Worm (Caenorhabditis elegans) whole organism, young adult: Measurements from ENCODE around the gene srj-1.

Experiments
- B0261.1 ChIP-seq: sonication (generic microtip); optimal IDR thresholded peaks from 2 replicates; lab custom pipeline; 2016; ENCODE audit warnings: mild to moderate bottlenecking, missing genetic modification characterization, moderate library complexity, missing compliant biosample characterization
- F37B4.10 ChIP-seq: fragments of 200-800 bp; sonication (Bioruptor generic); IDR thresholded peaks from 2 replicates; pipeline ENCODE4 v1.3.6; 2022; ENCODE audit warnings: missing genetic modification characterization, missing compliant biosample characterization
- F52B5.7 ChIP-seq: sonication (generic microtip); optimal IDR thresholded peaks from 2 replicates; lab custom pipeline; 2016; ENCODE audit warnings: mild to moderate bottlenecking, missing genetic modification characterization, missing compliant biosample characterization
- F57A8.1 ChIP-seq: fragments of 200-800 bp; sonication (Bioruptor generic); optimal IDR thresholded peaks from 2 replicates; lab custom pipeline; 2018; ENCODE audit warnings: mild to moderate bottlenecking, missing genetic modification characterization, moderate library complexity, missing compliant biosample characterization
- K11D2.4 ChIP-seq: fragments of 200-800 bp; sonication (Bioruptor generic); IDR thresholded peaks from 2 replicates; pipeline ENCODE4 v1.3.6; 2022; ENCODE audit warnings: missing genetic modification reagents, missing genetic modification characterization, missing compliant biosample characterization
- K12H6.12 ChIP-seq: fragments of 200-800 bp; sonication (Bioruptor generic); optimal IDR thresholded peaks from 2 replicates; lab custom pipeline; 2018; ENCODE audit warnings: mild to moderate bottlenecking, missing genetic modification characterization, missing compliant biosample characterization
- Y53G8AR.9 ChIP-seq: fragments of 200-800 bp; sonication (Bioruptor generic); conservative IDR thresholded peaks from 2 replicates; pipeline ENCODE4 v1.3.6; 2022; ENCODE audit warnings: missing genetic modification reagents, missing genetic modification characterization, missing compliant biosample characterization
- akir-1 ChIP-seq: fragments of 200-800 bp; sonication (Bioruptor generic); optimal IDR thresholded peaks from 2 replicates; lab custom pipeline; 2018; ENCODE audit warnings: mild to moderate bottlenecking, missing genetic modification characterization, moderate library complexity, missing compliant biosample characterization
- ama-1 ChIP-seq, 3 experiments: fragments of 150-350 bp in 1 of 3; sonication (generic microtip) in 2 of 3; optimal IDR thresholded peaks; 2 replicates each; lab custom pipeline; 2014 to 2018; ENCODE audit warnings: missing biosample characterization in 2 of 3, missing genetic modification characterization in 2 of 3, missing genetic modification reagents in 2 of 3
- aptf-3 ChIP-seq: fragments of 200-800 bp; sonication (Bioruptor generic); IDR thresholded peaks from 2 replicates; pipeline ENCODE4 v1.3.6; 2022; ENCODE audit warnings: missing genetic modification characterization, missing compliant biosample characterization
- attf-5 ChIP-seq: fragments of 200-800 bp; sonication (Bioruptor generic); optimal IDR thresholded peaks from 2 replicates; lab custom pipeline; 2018; ENCODE audit warnings: mild to moderate bottlenecking, missing genetic modification characterization, missing compliant biosample characterization
- attf-6 ChIP-seq: fragments of 200-800 bp; sonication (Bioruptor generic); IDR thresholded peaks from 2 replicates; pipeline ENCODE4 v1.3.6; 2022; ENCODE audit warnings: missing genetic modification reagents, missing genetic modification characterization, missing compliant biosample characterization
- ceh-40 ChIP-seq: fragments of 200-800 bp; sonication (Bioruptor generic); IDR thresholded peaks from 2 replicates; pipeline ENCODE4 v1.3.6; 2022; ENCODE audit warnings: missing genetic modification characterization, missing compliant biosample characterization
- die-1 ChIP-seq: sonication (generic microtip); optimal IDR thresholded peaks from 2 replicates; lab custom pipeline; 2016; ENCODE audit warnings: missing genotype, mild to moderate bottlenecking, missing genetic modification characterization, missing compliant biosample characterization
- dox-1 ChIP-seq: fragments of 200-800 bp; sonication (Bioruptor generic); IDR thresholded peaks from 2 replicates; pipeline ENCODE4 v1.3.6; 2022; ENCODE audit warnings: missing genetic modification reagents, missing genetic modification characterization, missing compliant biosample characterization
- egl-18 ChIP-seq: fragments of 200-800 bp; sonication (Bioruptor generic); IDR thresholded peaks from 2 replicates; pipeline ENCODE4 v1.3.6; 2022; ENCODE audit warnings: missing genetic modification reagents, missing genetic modification characterization, missing compliant biosample characterization
- egrh-3 ChIP-seq: fragments of 200-800 bp; sonication (Bioruptor generic); IDR thresholded peaks from 2 replicates; pipeline ENCODE4 v1.3.6; 2022; ENCODE audit warnings: missing genetic modification reagents, missing genetic modification characterization, missing compliant biosample characterization
- ekl-4 ChIP-seq: fragments of 200-800 bp; sonication (Bioruptor generic); IDR thresholded peaks from 2 replicates; pipeline ENCODE4 v1.3.6; 2022; ENCODE audit warnings: missing genetic modification reagents, missing genetic modification characterization, missing compliant biosample characterization
- gei-17 ChIP-seq: fragments of 200-800 bp; sonication (Bioruptor generic); optimal IDR thresholded peaks from 2 replicates; lab custom pipeline; 2018; ENCODE audit warnings: mild to moderate bottlenecking, missing genetic modification characterization, missing compliant biosample characterization
- hmg-1.2 ChIP-seq: fragments of 200-800 bp; sonication (Bioruptor generic); IDR thresholded peaks from 2 replicates; pipeline ENCODE4 v1.3.6; 2022; ENCODE audit warnings: missing genetic modification reagents, missing genetic modification characterization, missing compliant biosample characterization
- hmg-20 ChIP-seq: fragments of 200-800 bp; sonication (Bioruptor generic); IDR thresholded peaks from 2 replicates; pipeline ENCODE4 v1.3.6; 2022; ENCODE audit warnings: missing genetic modification reagents, missing genetic modification characterization, missing compliant biosample characterization
- let-607 ChIP-seq, 2 experiments: fragments of 200-800 bp in 1 of 2; sonication (Bioruptor generic) in 1 of 2; sonication (generic microtip) in 1 of 2; optimal IDR thresholded peaks; 2 replicates each; lab custom pipeline; 2016 to 2018; ENCODE audit warnings: mild to moderate bottlenecking in 2 of 2, missing compliant biosample characterization in 2 of 2, missing genetic modification characterization in 2 of 2, moderate library complexity in 2 of 2, missing genotype in 1 of 2
- lin-26 ChIP-seq: fragments of 200-800 bp; sonication (Bioruptor generic); IDR thresholded peaks from 2 replicates; pipeline ENCODE4 v1.3.6; 2022; ENCODE audit warnings: missing genetic modification reagents, missing genetic modification characterization, missing compliant biosample characterization
- lir-1 ChIP-seq: fragments of 200-800 bp; sonication (Bioruptor generic); conservative IDR thresholded peaks from 2 replicates; pipeline ENCODE4 v1.3.6; 2022; ENCODE audit warnings: missing genetic modification reagents, missing genetic modification characterization, missing compliant biosample characterization
- madf-10 ChIP-seq: sonication (generic microtip); optimal IDR thresholded peaks from 2 replicates; lab custom pipeline; 2016; ENCODE audit warnings: mild to moderate bottlenecking, missing genetic modification characterization, missing compliant biosample characterization
- mxl-1 ChIP-seq: sonication (generic microtip); optimal IDR thresholded peaks from 2 replicates; lab custom pipeline; 2016; ENCODE audit warnings: missing genetic modification characterization, missing compliant biosample characterization
- nhr-120 ChIP-seq: fragments of 200-800 bp; sonication (Bioruptor generic); IDR thresholded peaks from 2 replicates; pipeline ENCODE4 v1.3.6; 2022; ENCODE audit warnings: missing genetic modification characterization, missing compliant biosample characterization
- sdz-38 ChIP-seq: sonication (generic microtip); optimal IDR thresholded peaks from 2 replicates; lab custom pipeline; 2016; ENCODE audit warnings: missing genotype, missing genetic modification characterization, missing compliant biosample characterization
- somi-1 ChIP-seq: fragments of 200-800 bp; sonication (Bioruptor generic); optimal IDR thresholded peaks from 2 replicates; lab custom pipeline; 2018; ENCODE audit warnings: mild to moderate bottlenecking, missing genetic modification characterization, missing compliant biosample characterization
- zfh-2 ChIP-seq: fragments of 200-800 bp; sonication (Bioruptor generic); conservative IDR thresholded peaks from 2 replicates; pipeline ENCODE4 v1.3.6; 2022; ENCODE audit warnings: missing genetic modification reagents, missing genetic modification characterization, missing compliant biosample characterization
- zim-3 ChIP-seq: sonication (generic microtip); optimal IDR thresholded peaks from 2 replicates; lab custom pipeline; 2017; ENCODE audit warnings: mild to moderate bottlenecking, missing genetic modification characterization, moderate library complexity, missing compliant biosample characterization
- ztf-22 ChIP-seq: fragments of 200-800 bp; sonication (Bioruptor generic); optimal IDR thresholded peaks from 2 replicates; lab custom pipeline; 2018; ENCODE audit warnings: mild to moderate bottlenecking, missing genetic modification characterization, moderate library complexity, missing compliant biosample characterization
- ztf-25 ChIP-seq: fragments of 200-800 bp; sonication (Bioruptor generic); IDR thresholded peaks from 2 replicates; pipeline ENCODE4 v1.3.6; 2022; ENCODE audit warnings: missing genetic modification reagents, missing genetic modification characterization, missing compliant biosample characterization

srj-1 gene

DNA sequence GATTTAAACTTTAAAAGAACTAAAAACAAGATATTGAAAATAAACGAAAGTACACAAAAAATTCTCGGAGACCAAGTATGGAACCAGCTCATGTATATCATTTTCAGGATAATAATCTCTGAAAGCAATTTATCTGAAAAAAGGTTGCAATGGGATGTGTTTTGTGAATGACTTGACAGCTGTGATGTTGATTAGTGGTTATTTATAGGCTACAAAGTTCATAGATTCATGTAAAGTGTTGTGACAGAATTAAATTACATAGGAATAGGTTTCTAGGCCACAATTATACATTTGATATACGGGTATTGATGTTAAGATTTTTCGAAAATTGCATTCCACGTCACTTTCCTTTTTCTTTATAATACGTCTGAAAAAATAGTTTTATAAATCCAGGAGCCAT lies at the start of gene srj-1:
srj-1 (minus strand) TSS at position 101 of the 400 bp plus-strand sequence.
- TF ChIP-seq F37B4.10 (GFP tag; lab: Robert Waterston, UW) (no peak), ceh-40 (GFP tag; lab: Robert Waterston, UW) (no peak), akir-1 (no peak), nhr-120 (GFP tag; lab: Robert Waterston, UW) (no peak), madf-10 (tag; lab: Kevin White, UChicago) (no peak)

DNA sequence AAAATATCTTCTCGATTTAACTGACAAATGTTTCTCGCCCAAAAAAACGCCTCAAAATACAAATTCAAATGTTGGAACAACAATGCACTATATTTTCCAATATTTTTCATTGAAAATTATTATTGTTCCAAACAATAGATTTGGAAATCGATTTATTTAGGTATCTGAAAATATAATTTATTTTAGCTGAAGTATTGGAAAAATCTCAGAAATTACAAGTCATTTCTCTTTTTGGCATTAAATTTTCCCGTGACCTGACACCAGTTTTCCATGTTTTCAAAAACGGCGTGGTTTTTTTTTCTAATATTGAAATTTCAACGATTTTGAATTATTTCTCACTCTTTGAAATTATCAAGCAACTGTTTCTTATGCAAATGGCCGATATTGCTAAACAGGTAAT lies 47.9 kb upstream of the srj-1 start, which contains the start of gene spe-17:
spe-17 (plus strand) TSS at position 301 of the 400 bp plus-strand sequence.
- TF ChIP-seq B0261.1 (tag; lab: Kevin White, UChicago) (no peak), F52B5.7 (no peak), ama-1 (optimal IDR thresholded peaks at IDR 0.05; lab: Kevin White, UChicago) (no peak), ama-1 (GFP tag; optimal IDR thresholded peaks at IDR 0.05; lab: Kevin White, UChicago) (no peak), ztf-22 (GFP tag; lab: Kevin White, UChicago) (no peak), K11D2.4 (no peak), egl-18 (GFP tag; lab: Robert Waterston, UW) (no peak), ekl-4 (no peak), aptf-3 (GFP tag; lab: Robert Waterston, UW) (no peak), attf-6 (GFP tag; lab: Robert Waterston, UW) (no peak), lin-26 (GFP tag; lab: Robert Waterston, UW) (no peak), K12H6.12 (tag; lab: Kevin White, UChicago) (no peak)

DNA sequence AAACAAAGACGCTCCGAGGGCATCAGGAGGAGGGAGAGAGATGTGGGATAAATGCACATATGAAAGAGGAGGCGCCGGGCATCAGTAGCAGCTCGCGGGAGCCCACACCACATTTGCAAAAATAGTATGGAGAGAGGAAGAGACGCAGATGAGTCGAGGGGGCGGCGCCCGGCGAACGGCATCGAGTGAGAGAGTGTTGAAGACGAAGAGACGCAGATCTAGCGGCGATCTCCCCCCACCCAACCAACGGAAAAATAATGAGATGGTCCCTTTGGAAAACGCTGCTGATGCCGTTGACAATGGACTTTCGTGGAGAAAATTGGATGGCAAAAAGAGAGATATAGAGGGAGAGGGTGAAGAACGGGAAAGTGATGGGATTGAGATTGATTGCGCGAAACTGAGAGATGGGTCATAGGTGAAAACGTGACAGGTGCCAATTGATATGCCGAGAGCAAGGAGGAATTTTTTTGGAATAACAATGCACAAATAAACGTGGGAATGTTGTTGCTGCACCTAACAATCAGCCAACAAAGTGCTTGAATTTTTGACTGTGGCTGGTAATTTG lies 47.3 kb upstream of the srj-1 start:
- peak; percentile 4 for TF ChIP-seq K12H6.12 (tag; lab: Kevin White, UChicago)
- TF ChIP-seq zfh-2 (GFP tag; lab: Robert Waterston, UW), result peak; percentile 93
- no peak for TF ChIP-seq ztf-25 (GFP tag; lab: Robert Waterston, UW)
- peak; percentile 85 for TF ChIP-seq hmg-1.2
- no peak for TF ChIP-seq let-607 (tag; optimal IDR thresholded peaks at IDR 0.05; lab: Kevin White, UChicago)
- TF ChIP-seq F57A8.1, result no peak

DNA sequence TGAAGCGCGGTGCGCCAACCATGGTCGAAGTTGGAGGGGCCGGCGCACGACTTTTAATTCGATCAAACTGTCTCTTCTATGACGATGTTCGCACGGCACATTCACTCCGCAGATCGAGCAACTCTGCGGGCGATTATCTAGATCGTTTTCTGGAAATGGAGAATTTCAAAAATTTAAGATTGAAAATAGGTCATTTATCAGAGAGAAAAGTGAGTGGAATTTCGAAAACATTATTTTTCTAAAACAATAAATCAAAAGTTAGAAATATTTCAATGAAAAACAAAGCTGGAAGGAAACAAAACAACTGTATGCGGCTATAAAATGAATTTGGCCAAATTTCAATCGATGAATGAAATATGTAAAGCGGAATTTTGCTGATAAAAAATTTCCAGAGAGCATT lies 45.6 kb upstream of the srj-1 start, which contains the start of the genes ZK617.26 and unc-22:
ZK617.26 (minus strand) TSS at position 101 of the 400 bp plus-strand sequence.
unc-22 (minus strand) TSS at position 149 of the 400 bp plus-strand sequence.
- TF ChIP-seq gei-17 (GFP tag; lab: Kevin White, UChicago), result no peak
- no peak for TF ChIP-seq die-1 (tag; lab: Kevin White, UChicago)
- TF ChIP-seq zim-3 (tag; lab: Kevin White, UChicago), result no peak

DNA sequence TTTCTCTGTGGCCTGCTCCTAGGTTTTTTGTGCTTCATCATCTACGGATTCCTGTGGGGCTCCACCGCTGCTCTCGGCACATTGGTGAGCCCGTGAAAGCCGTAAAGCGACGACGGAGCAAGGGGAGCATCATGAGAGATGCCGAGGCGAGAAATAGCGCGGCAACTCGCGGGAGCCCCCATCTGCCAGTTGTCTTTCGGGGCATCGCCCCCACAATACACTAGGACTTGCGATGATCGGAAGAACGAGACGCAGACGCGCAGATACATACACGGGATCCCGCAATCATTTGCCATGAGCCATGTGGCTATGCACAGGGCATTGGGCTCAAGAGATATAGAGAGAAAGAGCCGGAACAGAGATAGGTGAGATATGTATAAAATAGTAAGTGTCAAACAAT lies 45.1 kb upstream of the srj-1 start:
- peak; percentile 68; the same call in 1 of the 2 replicates for TF ChIP-seq egrh-3 (GFP tag; lab: Robert Waterston, UW)
- no peak for TF ChIP-seq mxl-1 (tag; lab: Kevin White, UChicago)
- no peak for TF ChIP-seq Y53G8AR.9 (GFP tag; lab: Robert Waterston, UW)
- TF ChIP-seq zfh-2 (GFP tag; lab: Robert Waterston, UW), result peak; percentile 97
- TF ChIP-seq sdz-38 (tag; lab: Kevin White, UChicago), result no peak
- TF ChIP-seq dox-1, result no peak
- peak; percentile 15 for TF ChIP-seq attf-5
- TF ChIP-seq hmg-20 (GFP tag; lab: Robert Waterston, UW), result no peak
- TF ChIP-seq lir-1 (GFP tag; lab: Robert Waterston, UW), result no peak
- 0 out of 2 replicates have a peak, but pooled peaks have one; percentile 14 for TF ChIP-seq hmg-1.2
- peak; percentile 26 for TF ChIP-seq somi-1 (GFP tag; lab: Kevin White, UChicago)
- TF ChIP-seq ztf-22 (GFP tag; lab: Kevin White, UChicago), result peak; percentile 6
